Fruit fly (Drosophila melanogaster) whole organism, pupa: Measurements from ENCODE around the gene CG43680.
A peak's percentile ranks its signal among the peaks of the same experiment; 100 is the strongest.

Experiments used
- CG10348 ChIP-seq: fragments of 200-800 bp; sonication (Bioruptor generic); IDR thresholded peaks from 2 replicates; pipeline ENCODE4 v1.3.6; 2022; ENCODE audit warnings: missing biosample characterization, missing genetic modification characterization
- CG12605 ChIP-seq: fragments of 200-800 bp; sonication (Bioruptor generic); IDR thresholded peaks from 2 replicates; pipeline ENCODE4 v1.3.6; 2022; ENCODE audit warnings: missing biosample characterization, missing genetic modification characterization
- CG13204 ChIP-seq: fragments of 200-800 bp; sonication (Bioruptor generic); optimal IDR thresholded peaks from 2 replicates; lab custom pipeline; 2018; ENCODE audit warnings: missing biosample characterization, mild to moderate bottlenecking, missing genetic modification characterization, moderate library complexity
- CG14655 ChIP-seq: fragments of 200-800 bp; sonication (Bioruptor generic); optimal IDR thresholded peaks from 3 replicates; lab custom pipeline; 2017; ENCODE audit warnings: mild to moderate bottlenecking, missing biosample characterization, missing genetic modification reagents, missing genetic modification characterization
- CG15710 ChIP-seq: fragments of 200-800 bp; sonication (Bioruptor generic); optimal IDR thresholded peaks from 2 replicates; lab custom pipeline; 2018; ENCODE audit warnings: missing biosample characterization, mild to moderate bottlenecking, missing genetic modification characterization, moderate library complexity
- CG17806 ChIP-seq: fragments of 200-800 bp; sonication (Bioruptor generic); optimal IDR thresholded peaks from 2 replicates; lab custom pipeline; 2018; ENCODE audit warnings: missing biosample characterization, mild to moderate bottlenecking, missing genetic modification characterization, moderate library complexity
- CG32121 ChIP-seq: fragments of 200-800 bp; sonication (Bioruptor generic); IDR thresholded peaks from 2 replicates; pipeline ENCODE4 v1.3.6; 2022; ENCODE audit warnings: missing biosample characterization, missing genetic modification characterization
- CG34367 ChIP-seq: fragments of 200-800 bp; sonication (Bioruptor generic); optimal IDR thresholded peaks from 2 replicates; lab custom pipeline; 2018; ENCODE audit warnings: missing biosample characterization, mild to moderate bottlenecking, missing genetic modification characterization
- CG4496 ChIP-seq: fragments of 200-800 bp; sonication (Bioruptor generic); IDR thresholded peaks from 3 replicates; pipeline ENCODE4 v1.3.6; 2022; ENCODE audit warnings: missing biosample characterization, missing genetic modification characterization
- CG8159 ChIP-seq: fragments of 200-800 bp; sonication (Bioruptor generic); optimal IDR thresholded peaks from 3 replicates; lab custom pipeline; 2018; ENCODE audit warnings: missing biosample characterization, mild to moderate bottlenecking, missing genetic modification characterization, moderate library complexity
- CG8301 ChIP-seq: fragments of 200-800 bp; sonication (Bioruptor generic); optimal IDR thresholded peaks from 2 replicates; lab custom pipeline; 2018; ENCODE audit warnings: missing biosample characterization, mild to moderate bottlenecking, missing genetic modification characterization
- CG9948 ChIP-seq: fragments of 200-800 bp; sonication (Bioruptor generic); optimal IDR thresholded peaks from 2 replicates; lab custom pipeline; 2018; ENCODE audit warnings: missing biosample characterization, mild to moderate bottlenecking, missing genetic modification characterization, moderate library complexity
- EcR ChIP-seq: fragments of 200-800 bp; sonication (Bioruptor generic); optimal IDR thresholded peaks from 3 replicates; lab custom pipeline; 2019; ENCODE audit warnings: missing biosample characterization, missing genetic modification characterization, mild to moderate bottlenecking, moderate library complexity, missing genetic modification reagents
- Ets98B ChIP-seq: fragments of 200-800 bp; sonication (Bioruptor generic); IDR thresholded peaks from 2 replicates; pipeline ENCODE4 v1.3.6; 2022; ENCODE audit warnings: missing biosample characterization, missing genetic modification characterization
- Pif1A ChIP-seq: fragments of 200-800 bp; sonication (Bioruptor generic); optimal IDR thresholded peaks from 3 replicates; lab custom pipeline; 2016; ENCODE audit warnings: missing biosample characterization, missing genetic modification characterization
- Pif1B ChIP-seq: fragments of 200-800 bp; sonication (Bioruptor generic); optimal IDR thresholded peaks from 3 replicates; lab custom pipeline; 2016; ENCODE audit warnings: missing biosample characterization, missing genetic modification characterization
- Snoo ChIP-seq: fragments of 200-800 bp; sonication (Bioruptor generic); optimal IDR thresholded peaks from 3 replicates; lab custom pipeline; 2017; ENCODE audit warnings: missing biosample characterization, mild to moderate bottlenecking, missing genetic modification characterization, inconsistent platforms
- fd96Ca ChIP-seq: fragments of 200-800 bp; sonication (Bioruptor generic); IDR thresholded peaks from 3 replicates; pipeline ENCODE4 v1.3.6; 2022; ENCODE audit warnings: missing biosample characterization, missing genetic modification characterization
- gl ChIP-seq: fragments of 200-800 bp; sonication (Bioruptor generic); optimal IDR thresholded peaks from 2 replicates; lab custom pipeline; 2018; ENCODE audit warnings: missing biosample characterization, mild to moderate bottlenecking, missing genetic modification characterization
- rn ChIP-seq: fragments of 200-800 bp; sonication (Bioruptor generic); IDR thresholded peaks from 2 replicates; pipeline ENCODE4 v1.3.6; 2022; ENCODE audit warnings: missing biosample characterization, missing genetic modification characterization

CG43680 gene

dm6 chr3L:15076380-15076779 is 23.2 kb upstream of the CG43680 start:
- TF ChIP-seq EcR (GFP tag; lab: Kevin White, UChicago): peak; percentile 30
- no peak for TF ChIP-seq Pif1A

- TF ChIP-seq Pif1A: no peak
- no peak for TF ChIP-seq CG12605 (GFP tag; lab: Robert Waterston, UW)
- no peak for TF ChIP-seq EcR (GFP tag; lab: Kevin White, UChicago)
- no peak for TF ChIP-seq Ets98B (GFP tag; lab: Robert Waterston, UW)
- TF ChIP-seq CG8301 (tag; lab: Kevin White, UChicago): no peak
- no peak for TF ChIP-seq CG32121 (GFP tag; lab: Robert Waterston, UW)
- no peak for TF ChIP-seq CG14655 (GFP tag; lab: Kevin White, UChicago)
- TF ChIP-seq Snoo (tag; lab: Kevin White, UChicago): no peak
These were observed 20.5 kb upstream of the CG43680 start for dm6 chr3L:15073680-15074079.

dm6 chr3L:15072149-15072548 is 19.0 kb upstream of the CG43680 start:
- TF ChIP-seq CG14655 (GFP tag; lab: Kevin White, UChicago): no peak
- TF ChIP-seq CG32121 (GFP tag; lab: Robert Waterston, UW): no peak
- no peak for TF ChIP-seq CG9948 (tag; lab: Kevin White, UChicago)
- no peak for TF ChIP-seq CG12605 (GFP tag; lab: Robert Waterston, UW)

dm6 chr3L:15064877-15065276 is 11.7 kb upstream of the CG43680 start, which contains the start of gene Sytbeta:
TSS of gene Sytbeta (minus strand) at chr3L:15064977.
- no peak for TF ChIP-seq CG4496 (GFP tag; lab: Robert Waterston, UW)
- TF ChIP-seq gl (tag; lab: Kevin White, UChicago): no peak
- no peak for TF ChIP-seq CG32121 (GFP tag; lab: Robert Waterston, UW)
- TF ChIP-seq Pif1A: no peak
- TF ChIP-seq CG10348: no peak
- TF ChIP-seq EcR (GFP tag; lab: Kevin White, UChicago): no peak
- no peak for TF ChIP-seq Ets98B (GFP tag; lab: Robert Waterston, UW)

dm6 chr3L:15061605-15062004 is 8.5 kb upstream of the CG43680 start, which contains the start of gene CG13460:
TSS of gene CG13460 (minus strand) at chr3L:15061705.
- TF ChIP-seq CG13204 (GFP tag; lab: Kevin White, UChicago) (no peak), Snoo (tag; lab: Kevin White, UChicago) (no peak)

dm6 chr3L:15054477-15054876 is 1.3 kb upstream of the CG43680 start, which contains the start of gene EAChm:
TSS of gene EAChm (plus strand) at chr3L:15054777.
- no peak for TF ChIP-seq CG8301 (tag; lab: Kevin White, UChicago)
- no peak for TF ChIP-seq Snoo (tag; lab: Kevin White, UChicago)
- no peak for TF ChIP-seq EcR (GFP tag; lab: Kevin White, UChicago)
- no peak for TF ChIP-seq fd96Ca (GFP tag; lab: Robert Waterston, UW)
- no peak for TF ChIP-seq CG4496 (GFP tag; lab: Robert Waterston, UW)
- no peak for TF ChIP-seq CG34367 (tag; lab: Kevin White, UChicago)
- no peak for TF ChIP-seq CG32121 (GFP tag; lab: Robert Waterston, UW)
- no peak for TF ChIP-seq CG14655 (GFP tag; lab: Kevin White, UChicago)
- no peak for TF ChIP-seq Pif1A
- no peak for TF ChIP-seq CG9948 (tag; lab: Kevin White, UChicago)
- no peak for TF ChIP-seq Pif1B (GFP tag; lab: Kevin White, UChicago)
- TF ChIP-seq gl (tag; lab: Kevin White, UChicago): no peak
- TF ChIP-seq rn (GFP tag; lab: Robert Waterston, UW): no peak
- no peak for TF ChIP-seq Ets98B (GFP tag; lab: Robert Waterston, UW)
- no peak for TF ChIP-seq CG17806 (tag; lab: Kevin White, UChicago)
- TF ChIP-seq CG15710 (tag; lab: Kevin White, UChicago): no peak
- no peak for TF ChIP-seq CG12605 (GFP tag; lab: Robert Waterston, UW)
- TF ChIP-seq CG10348: no peak

dm6 chr3L:15054035-15054434 is 884 bp upstream of the CG43680 start, which contains the start of gene CG18649:
TSS of gene CG18649 (minus strand) at chr3L:15054135.
- no peak for TF ChIP-seq CG15710 (tag; lab: Kevin White, UChicago)
- no peak for TF ChIP-seq fd96Ca (GFP tag; lab: Robert Waterston, UW)
- TF ChIP-seq CG13204 (GFP tag; lab: Kevin White, UChicago): no peak
- TF ChIP-seq CG34367 (tag; lab: Kevin White, UChicago): no peak
- TF ChIP-seq Pif1B (GFP tag; lab: Kevin White, UChicago): no peak
- no peak for TF ChIP-seq CG4496 (GFP tag; lab: Robert Waterston, UW)
- no peak for TF ChIP-seq CG8301 (tag; lab: Kevin White, UChicago)
- no peak for TF ChIP-seq CG14655 (GFP tag; lab: Kevin White, UChicago)
- no peak for TF ChIP-seq CG17806 (tag; lab: Kevin White, UChicago)
- TF ChIP-seq Pif1A: no peak
- TF ChIP-seq CG10348: no peak
- TF ChIP-seq rn (GFP tag; lab: Robert Waterston, UW): no peak
- no peak for TF ChIP-seq CG9948 (tag; lab: Kevin White, UChicago)
- TF ChIP-seq Snoo (tag; lab: Kevin White, UChicago): no peak
- TF ChIP-seq EcR (GFP tag; lab: Kevin White, UChicago): no peak
- no peak for TF ChIP-seq CG8159 (tag; lab: Kevin White, UChicago)
- TF ChIP-seq gl (tag; lab: Kevin White, UChicago): no peak
- no peak for TF ChIP-seq CG32121 (GFP tag; lab: Robert Waterston, UW)
- TF ChIP-seq Ets98B (GFP tag; lab: Robert Waterston, UW): no peak
